Worm (Caenorhabditis elegans): ENCODE data around the gene degt-1.
A peak's percentile ranks its signal among the peaks of the same experiment; 100 is the strongest.

The degt-1 gene

DNA sequence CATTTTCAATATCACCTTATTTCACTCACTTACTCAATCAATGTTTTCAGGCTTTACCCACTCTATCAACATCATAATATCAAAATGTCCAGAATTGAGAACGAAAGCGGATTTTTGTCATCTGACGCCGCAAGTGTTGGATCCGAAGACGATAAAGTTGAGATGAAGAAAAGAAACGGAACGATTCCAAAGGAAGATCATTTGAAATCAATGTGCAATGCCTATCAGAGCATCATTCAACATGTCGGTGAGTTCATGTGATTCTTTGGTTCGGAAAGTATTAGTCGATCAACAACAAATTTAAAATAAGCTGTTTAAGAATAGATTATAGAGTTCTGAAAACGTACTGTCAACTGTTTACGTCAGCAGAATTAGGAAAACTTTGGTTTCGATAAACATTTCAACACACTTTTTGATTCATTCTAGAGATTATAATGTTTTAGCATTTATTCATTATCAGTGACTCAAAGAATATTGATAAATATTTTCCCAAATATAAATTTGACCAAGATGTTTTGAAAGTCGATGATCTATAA is 24.8 kb downstream of the degt-1 start, which contains the start of gene cat-4:
cat-4 (plus strand) TSS at position 51 of the 536 bp plus-strand sequence.
- no peak for TF ChIP-seq flt-1 (GFP tag; IDR thresholded peaks at IDR 0.05)
- TF ChIP-seq F13C5.2 (tag; optimal IDR thresholded peaks at IDR 0.05): no peak
- no peak for TF ChIP-seq B0310.2 (tag; optimal IDR thresholded peaks at IDR 0.05)
- TF ChIP-seq tra-4 (tag; optimal IDR thresholded peaks at IDR 0.05): no peak
- no peak for TF ChIP-seq hnd-1 (tag; optimal IDR thresholded peaks at IDR 0.05)
- TF ChIP-seq tbx-37 (GFP tag; conservative IDR thresholded peaks at IDR 0.05): no peak
- TF ChIP-seq tbx-11 (GFP tag; IDR thresholded peaks at IDR 0.05): no peak
- no peak for TF ChIP-seq ama-1 (optimal IDR thresholded peaks at IDR 0.05)
- no peak for TF ChIP-seq ceh-36 (tag; optimal IDR thresholded peaks at IDR 0.05)
- TF ChIP-seq ceh-13 (GFP tag; optimal IDR thresholded peaks at IDR 0.05): no peak
- TF ChIP-seq scrt-1 (GFP tag; IDR thresholded peaks at IDR 0.05): no peak
- TF ChIP-seq ets-7 (tag; optimal IDR thresholded peaks at IDR 0.05): no peak
- no peak for TF ChIP-seq hmg-4 (GFP tag; optimal IDR thresholded peaks at IDR 0.05)
- TF ChIP-seq sea-1 (GFP tag; conservative IDR thresholded peaks at IDR 0.05): no peak

DNA sequence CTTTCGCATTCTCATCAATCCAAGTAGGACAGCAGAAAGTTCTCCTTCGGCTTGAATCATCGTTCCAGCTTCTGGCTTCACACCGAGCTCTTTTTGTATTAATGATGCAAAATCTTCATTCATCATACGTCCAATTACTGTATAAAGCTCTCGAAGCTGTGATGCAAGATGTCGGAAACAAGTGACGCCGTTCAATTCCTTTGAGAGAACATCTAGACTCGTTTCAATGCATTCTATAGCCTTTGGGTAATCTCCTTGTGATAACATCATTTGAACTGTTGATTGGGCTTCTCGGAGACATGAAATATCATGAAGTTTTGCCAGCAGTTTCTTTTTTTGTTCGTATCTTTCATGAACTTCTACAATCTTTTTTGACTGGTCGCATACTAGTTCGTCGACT is 28.4 kb downstream of the degt-1 start:
- TF ChIP-seq ets-7 (tag; optimal IDR thresholded peaks at IDR 0.05): no peak
- no peak for TF ChIP-seq hmg-4 (GFP tag; optimal IDR thresholded peaks at IDR 0.05)
- TF ChIP-seq scrt-1 (GFP tag; IDR thresholded peaks at IDR 0.05): no peak

DNA sequence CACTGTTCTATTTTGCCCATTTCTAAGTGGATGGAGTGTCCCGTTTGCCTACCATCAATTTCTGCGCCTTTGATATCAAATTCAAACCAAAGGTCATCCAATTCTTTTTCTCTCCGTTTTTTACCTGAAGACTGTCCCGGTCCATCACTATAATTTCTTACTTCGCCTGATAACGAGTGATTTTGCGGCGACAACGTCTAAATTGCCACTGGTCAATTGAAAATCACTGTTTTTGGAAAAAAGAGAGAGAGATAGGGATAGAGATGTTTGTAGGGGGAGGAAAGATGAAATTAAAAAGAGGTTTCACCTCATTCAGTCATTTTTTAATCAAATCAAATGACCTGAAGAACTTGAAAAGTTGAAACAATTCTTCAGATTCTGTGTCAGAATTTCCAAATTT is 31.4 kb downstream of the degt-1 start:
- TF ChIP-seq ama-1 (optimal IDR thresholded peaks at IDR 0.05): no peak
- no peak for TF ChIP-seq flt-1 (GFP tag; IDR thresholded peaks at IDR 0.05)
- TF ChIP-seq tbx-37 (GFP tag; conservative IDR thresholded peaks at IDR 0.05): no peak
- no peak for TF ChIP-seq pes-1 (GFP tag; IDR thresholded peaks at IDR 0.05)
- TF ChIP-seq tbx-11 (GFP tag; IDR thresholded peaks at IDR 0.05): no peak
- TF ChIP-seq ets-7 (tag; optimal IDR thresholded peaks at IDR 0.05): no peak
- TF ChIP-seq hnd-1 (tag; optimal IDR thresholded peaks at IDR 0.05): no peak
- no peak for TF ChIP-seq scrt-1 (GFP tag; IDR thresholded peaks at IDR 0.05)
- TF ChIP-seq ceh-36 (tag; optimal IDR thresholded peaks at IDR 0.05): no peak
- TF ChIP-seq F13C5.2 (tag; optimal IDR thresholded peaks at IDR 0.05): no peak
- no peak for TF ChIP-seq ceh-13 (GFP tag; optimal IDR thresholded peaks at IDR 0.05)
- TF ChIP-seq tra-4 (tag; optimal IDR thresholded peaks at IDR 0.05): no peak

DNA sequence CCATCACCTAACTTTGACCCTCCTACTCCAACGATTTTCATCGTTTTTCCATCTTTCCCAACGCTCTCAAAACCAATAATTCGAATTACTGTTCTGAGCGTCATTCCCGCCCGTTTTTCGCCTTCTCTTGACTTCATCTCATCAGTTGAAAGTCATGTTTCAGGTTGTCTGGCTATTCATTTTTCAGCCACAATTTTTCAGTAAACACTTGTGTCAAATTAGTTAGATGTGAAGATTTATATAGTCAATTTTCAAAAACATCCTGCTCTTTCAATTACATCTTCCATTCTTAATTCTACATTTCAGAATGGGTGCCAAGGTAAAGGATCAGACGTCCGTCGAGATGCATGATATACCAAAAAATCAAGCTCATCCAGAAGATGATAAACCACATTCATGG is 32.5 kb downstream of the degt-1 start, which contains the start of gene del-6:
del-6 (plus strand) TSS at position 301 of the 400 bp plus-strand sequence.
- TF ChIP-seq sea-1 (GFP tag; conservative IDR thresholded peaks at IDR 0.05) (no peak), tbx-37 (GFP tag; conservative IDR thresholded peaks at IDR 0.05) (no peak), hmg-4 (GFP tag; optimal IDR thresholded peaks at IDR 0.05) (no peak), ceh-36 (tag; optimal IDR thresholded peaks at IDR 0.05) (no peak), ets-7 (tag; optimal IDR thresholded peaks at IDR 0.05) (no peak), flt-1 (GFP tag; IDR thresholded peaks at IDR 0.05) (no peak), hmbx-1 (tag; optimal IDR thresholded peaks at IDR 0.05) (no peak), scrt-1 (GFP tag; IDR thresholded peaks at IDR 0.05) (no peak), F13C5.2 (tag; optimal IDR thresholded peaks at IDR 0.05) (no peak), ama-1 (optimal IDR thresholded peaks at IDR 0.05) (no peak), pes-1 (GFP tag; IDR thresholded peaks at IDR 0.05) (no peak), tbx-11 (GFP tag; IDR thresholded peaks at IDR 0.05) (no peak), aly-1 (tag; optimal IDR thresholded peaks at IDR 0.05) (no peak)

DNA sequence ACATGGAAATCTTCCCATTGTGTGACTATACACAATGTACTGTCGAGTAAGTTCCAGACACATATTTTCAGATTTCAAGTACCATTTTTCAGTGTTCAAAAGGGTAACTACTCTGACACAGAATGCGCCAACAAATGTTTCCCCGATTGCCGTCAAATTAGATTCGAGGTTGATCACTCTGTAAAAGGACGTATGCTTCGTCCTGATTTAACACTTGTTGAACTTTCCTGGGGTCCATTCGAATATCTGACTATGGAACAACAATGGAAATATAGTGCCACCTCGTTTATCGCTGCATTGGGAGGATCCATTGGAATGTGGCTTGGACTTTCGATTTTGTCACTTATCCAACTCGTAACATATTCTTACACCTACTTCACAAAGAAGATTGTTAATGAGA is 34.1 kb downstream of the degt-1 start:
- TF ChIP-seq ama-1 (optimal IDR thresholded peaks at IDR 0.05) (no peak), tbx-37 (GFP tag; conservative IDR thresholded peaks at IDR 0.05) (no peak), aly-1 (tag; optimal IDR thresholded peaks at IDR 0.05) (no peak), tra-4 (tag; optimal IDR thresholded peaks at IDR 0.05) (no peak), B0310.2 (tag; optimal IDR thresholded peaks at IDR 0.05) (no peak), hmbx-1 (tag; optimal IDR thresholded peaks at IDR 0.05) (no peak)

DNA sequence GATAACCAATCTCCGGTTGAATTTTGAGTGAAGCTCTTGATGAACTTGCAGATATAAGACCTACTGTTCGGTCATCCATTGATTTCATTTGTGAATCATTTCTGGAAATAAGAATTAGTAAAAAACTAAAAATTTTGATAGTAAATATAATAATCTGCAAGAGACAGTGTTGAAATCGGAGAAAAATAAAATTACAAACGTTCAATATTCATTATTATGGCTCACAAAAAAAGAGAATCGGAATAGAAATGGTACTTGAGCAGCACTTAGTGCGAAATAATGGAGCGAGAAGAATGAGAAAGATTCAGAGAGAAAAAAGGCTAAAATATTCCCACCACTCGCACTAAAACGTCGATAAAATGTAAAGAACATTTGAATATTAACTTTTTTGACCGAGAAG is 36.2 kb downstream of the degt-1 start, which contains the start of gene vps-54:
vps-54 (minus strand) TSS at position 101 of the 400 bp plus-strand sequence.
- TF ChIP-seq tbx-11 (GFP tag; IDR thresholded peaks at IDR 0.05): no peak
- TF ChIP-seq aly-1 (tag; optimal IDR thresholded peaks at IDR 0.05): no peak
- TF ChIP-seq hnd-1 (tag; optimal IDR thresholded peaks at IDR 0.05): no peak
- no peak for TF ChIP-seq hmg-4 (GFP tag; optimal IDR thresholded peaks at IDR 0.05)
- no peak for TF ChIP-seq ceh-13 (GFP tag; optimal IDR thresholded peaks at IDR 0.05)

DNA sequence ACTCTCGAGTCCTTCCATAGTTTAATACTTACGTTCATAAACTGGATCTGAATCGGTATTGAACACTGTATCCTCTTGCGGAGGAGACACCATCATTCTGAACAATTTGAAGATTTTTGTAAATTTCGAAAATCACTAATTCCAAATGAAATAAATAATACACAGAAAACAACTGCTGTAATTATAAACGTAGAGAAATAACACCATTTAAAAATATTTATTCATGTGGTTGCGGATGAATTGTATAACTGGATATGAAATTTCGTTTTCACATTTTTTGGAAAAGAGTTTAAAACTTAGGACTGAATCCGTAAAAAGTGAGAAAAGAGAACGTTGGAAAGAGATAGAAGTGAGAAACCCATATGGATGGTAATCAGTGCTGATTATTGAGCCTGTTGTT is 38.1 kb downstream of the degt-1 start, which contains the start of gene mics-1:
mics-1 (minus strand) TSS at position 101 of the 400 bp plus-strand sequence.
- no peak for TF ChIP-seq pes-1 (GFP tag; IDR thresholded peaks at IDR 0.05)
- TF ChIP-seq tbx-11 (GFP tag; IDR thresholded peaks at IDR 0.05): no peak
- TF ChIP-seq ama-1 (optimal IDR thresholded peaks at IDR 0.05): no peak
- TF ChIP-seq ets-7 (tag; optimal IDR thresholded peaks at IDR 0.05): no peak
- no peak for TF ChIP-seq ceh-36 (tag; optimal IDR thresholded peaks at IDR 0.05)
- no peak for TF ChIP-seq B0310.2 (tag; optimal IDR thresholded peaks at IDR 0.05)
- no peak for TF ChIP-seq scrt-1 (GFP tag; IDR thresholded peaks at IDR 0.05)
- no peak for TF ChIP-seq flt-1 (GFP tag; IDR thresholded peaks at IDR 0.05)
- TF ChIP-seq hmg-4 (GFP tag; optimal IDR thresholded peaks at IDR 0.05): no peak
- TF ChIP-seq ceh-13 (GFP tag; optimal IDR thresholded peaks at IDR 0.05): no peak
- no peak for TF ChIP-seq tbx-37 (GFP tag; conservative IDR thresholded peaks at IDR 0.05)
- TF ChIP-seq F13C5.2 (tag; optimal IDR thresholded peaks at IDR 0.05): no peak
- no peak for TF ChIP-seq sea-1 (GFP tag; conservative IDR thresholded peaks at IDR 0.05)
- TF ChIP-seq hnd-1 (tag; optimal IDR thresholded peaks at IDR 0.05): no peak

DNA sequence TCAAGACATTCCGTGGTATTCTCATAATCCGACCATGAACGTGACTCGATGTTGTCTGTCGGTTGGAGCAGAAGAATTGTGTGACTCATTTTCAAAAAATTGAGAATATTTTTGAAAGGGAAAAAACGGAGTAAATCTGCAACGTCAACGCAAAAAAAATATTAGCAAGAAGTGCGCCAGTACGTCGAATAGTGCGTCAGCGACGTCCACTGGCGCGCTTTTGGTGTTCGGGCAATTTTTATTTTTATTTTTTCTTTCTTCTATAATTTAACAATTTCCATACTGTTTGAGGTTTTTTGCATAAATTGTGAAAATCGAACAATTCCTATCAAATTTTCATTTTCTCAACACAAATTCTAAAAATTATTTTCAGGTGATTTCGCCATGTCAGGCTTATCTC is 38.8 kb downstream of the degt-1 start, which contains the start of the genes erh-1 and lpd-9:
erh-1 (minus strand) TSS at position 204 of the 400 bp plus-strand sequence.
lpd-9 (plus strand) TSS at position 368 of the 400 bp plus-strand sequence.
- TF ChIP-seq tbx-37 (GFP tag; conservative IDR thresholded peaks at IDR 0.05) (0 out of 2 replicates have a peak, but pooled peaks have one; percentile 31), ceh-13 (GFP tag; optimal IDR thresholded peaks at IDR 0.05) (no peak), F13C5.2 (tag; optimal IDR thresholded peaks at IDR 0.05) (peak; percentile 54)
